Fruit fly (Drosophila melanogaster): ENCODE results near the gene schuy.

The schuy gene

DNA sequence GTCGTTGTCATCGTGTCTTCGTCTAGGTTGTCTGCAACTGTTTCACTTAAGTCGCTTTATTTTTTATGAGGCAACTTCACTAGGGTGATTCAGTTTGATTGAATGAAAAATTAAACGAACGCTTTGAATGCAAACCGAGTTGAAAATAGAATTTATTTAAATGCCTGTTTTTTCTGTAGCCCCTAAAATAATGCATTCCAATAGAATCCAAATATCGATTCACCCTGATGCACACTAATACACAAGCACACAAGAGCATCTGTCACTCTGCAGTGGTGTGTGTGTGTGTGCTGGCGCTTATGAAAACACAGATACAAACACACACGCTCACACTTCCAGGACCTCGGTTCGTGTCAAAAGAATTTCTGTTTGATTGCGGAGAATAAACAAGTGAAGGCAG lies 24.1 kb upstream of the schuy start (continued):
- TF ChIP-seq CG11762 (GFP tag; optimal IDR thresholded peaks at IDR 0.05; ENCODE audit: insufficient read depth) (no peak), Ets96B (tag; optimal IDR thresholded peaks at IDR 0.05) (peak; percentile 51), Hr39 (GFP tag; optimal IDR thresholded peaks at IDR 0.05) (no peak), Sox14 (GFP tag; optimal IDR thresholded peaks at IDR 0.05) (peak; percentile 5), CG6276 (GFP tag; optimal IDR thresholded peaks at IDR 0.05) (no peak), spab (GFP tag; optimal IDR thresholded peaks at IDR 0.05) (peak; percentile 40), CG32006 (GFP tag; optimal IDR thresholded peaks at IDR 0.05) (peak; percentile 25), CG3919 (GFP tag; optimal IDR thresholded peaks at IDR 0.05) (no peak), Hr4 (GFP tag; optimal IDR thresholded peaks at IDR 0.05) (peak; percentile 39), Sox102F (GFP tag; optimal IDR thresholded peaks at IDR 0.05) (peak; percentile 7), CG11902 (GFP tag; optimal IDR thresholded peaks at IDR 0.05) (no peak), CG8119 (GFP tag; IDR thresholded peaks at IDR 0.05) (peak; percentile 44; the same call in 2 of the 3 replicates), CG8632 (GFP tag; optimal IDR thresholded peaks at IDR 0.05) (peak; percentile 28), eg (GFP tag; IDR thresholded peaks at IDR 0.05) (no peak), CG6808 (GFP tag; optimal IDR thresholded peaks at IDR 0.05) (peak; percentile 2), CG11294 (GFP tag; IDR thresholded peaks at IDR 0.05) (no peak), CG15336 (GFP tag; IDR thresholded peaks at IDR 0.05) (no peak), Gug (GFP tag; IDR thresholded peaks at IDR 0.05) (no peak), achi (GFP tag; optimal IDR thresholded peaks at IDR 0.05) (peak; percentile 36), CG16779 (tag; optimal IDR thresholded peaks at IDR 0.05) (peak; percentile 8), ss (GFP tag; optimal IDR thresholded peaks at IDR 0.05) (peak in 1 of 2 experiments; percentile 51), CG34406 (GFP tag; optimal IDR thresholded peaks at IDR 0.05) (no peak), vri (GFP tag; optimal IDR thresholded peaks at IDR 0.05) (no peak)

DNA sequence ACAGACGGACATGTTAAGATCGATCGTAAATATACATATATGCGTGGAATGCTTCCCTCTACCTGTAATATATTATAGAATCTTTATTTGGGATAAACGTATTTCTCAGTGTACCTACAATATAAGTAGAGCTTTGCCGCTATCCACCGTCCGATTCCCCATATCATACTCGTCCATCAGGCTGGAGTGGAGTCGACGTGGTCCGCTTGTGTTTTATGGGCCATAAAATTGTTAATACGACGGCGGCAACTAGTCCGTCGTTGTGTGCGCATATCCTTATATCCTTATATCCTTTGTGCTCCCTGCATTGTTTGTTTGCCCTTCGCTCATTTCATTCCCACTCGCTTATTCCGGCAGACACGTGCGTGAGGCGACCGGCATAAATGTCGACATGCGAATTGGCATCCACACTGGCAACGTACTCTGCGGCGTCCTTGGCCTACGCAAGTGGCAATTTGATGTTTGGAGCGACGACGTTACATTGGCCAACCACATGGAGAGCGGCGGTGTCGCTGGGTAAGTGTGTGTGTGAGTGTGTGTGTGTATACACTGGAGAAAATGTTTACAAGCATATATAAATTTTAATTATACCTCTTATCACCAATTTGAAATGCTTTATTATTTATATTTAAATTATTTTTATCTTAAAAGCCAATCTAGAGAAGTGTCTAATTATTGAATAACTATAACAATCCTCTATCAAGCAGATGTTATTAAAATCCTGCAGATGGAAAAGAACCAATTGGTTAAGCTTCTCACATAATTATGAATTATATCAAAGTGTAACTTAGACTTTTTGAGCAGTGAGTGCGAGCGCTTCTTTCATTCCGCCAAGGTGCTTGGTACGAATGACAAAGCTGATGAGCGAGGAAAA lies 16.9 kb upstream of the schuy start:
- TF ChIP-seq Hr39 (GFP tag; optimal IDR thresholded peaks at IDR 0.05) (no peak), Ets96B (tag; optimal IDR thresholded peaks at IDR 0.05) (no peak), cyc (GFP tag; optimal IDR thresholded peaks at IDR 0.05) (no peak), CG16779 (tag; optimal IDR thresholded peaks at IDR 0.05) (no peak), svp (GFP tag) (peak; percentile 52)

DNA sequence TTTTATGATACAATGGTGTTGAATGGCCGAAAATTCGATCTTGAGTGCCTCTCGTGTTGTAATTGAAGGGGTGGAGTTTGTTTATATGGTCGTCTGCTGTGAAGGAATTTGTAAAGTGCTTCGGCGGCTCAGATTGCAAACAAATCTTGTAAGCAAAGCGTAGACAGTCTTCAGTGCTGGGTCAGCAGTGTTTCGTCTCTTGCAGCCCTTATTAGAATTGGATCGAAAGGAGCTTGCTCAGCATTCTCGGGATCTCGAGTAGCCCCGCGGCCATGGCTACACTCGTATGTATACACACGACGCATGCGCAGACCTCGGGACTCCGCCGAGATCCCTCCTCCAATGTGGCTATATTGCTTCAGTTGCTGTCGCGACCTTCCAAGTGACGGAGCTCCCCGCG lies 7.8 kb upstream of the schuy start:
- TF ChIP-seq CG11294 (GFP tag; IDR thresholded peaks at IDR 0.05) (no peak), Eip75B (GFP tag; optimal IDR thresholded peaks at IDR 0.05) (no peak)

DNA sequence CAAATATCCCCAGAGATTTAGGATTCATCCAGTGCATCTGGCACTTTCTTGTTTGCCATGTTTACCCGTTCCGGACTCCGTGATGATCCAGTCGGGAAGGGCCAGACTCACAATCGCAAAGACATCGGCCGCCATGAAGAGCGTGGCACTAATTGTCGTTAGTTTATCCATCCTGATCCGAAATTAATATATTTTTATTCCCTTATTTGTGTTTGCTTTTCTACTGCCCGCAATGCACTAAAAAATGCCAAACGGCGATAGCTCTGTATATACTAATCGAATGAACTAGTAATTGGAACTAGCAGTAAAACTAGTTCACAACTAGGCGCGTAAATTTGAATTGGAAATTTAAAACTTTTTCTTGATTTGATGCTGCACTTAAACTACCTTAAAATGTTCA lies 6.3 kb upstream of the schuy start, which contains the start of gene CG14182:
Gene CG14182 (minus strand): TSS at position 221 of the 400 bp plus-strand sequence.
- TF ChIP-seq fd59A (GFP tag; optimal IDR thresholded peaks at IDR 0.05) (no peak), fkh (GFP tag; optimal IDR thresholded peaks at IDR 0.05) (peak; percentile 91)

DNA sequence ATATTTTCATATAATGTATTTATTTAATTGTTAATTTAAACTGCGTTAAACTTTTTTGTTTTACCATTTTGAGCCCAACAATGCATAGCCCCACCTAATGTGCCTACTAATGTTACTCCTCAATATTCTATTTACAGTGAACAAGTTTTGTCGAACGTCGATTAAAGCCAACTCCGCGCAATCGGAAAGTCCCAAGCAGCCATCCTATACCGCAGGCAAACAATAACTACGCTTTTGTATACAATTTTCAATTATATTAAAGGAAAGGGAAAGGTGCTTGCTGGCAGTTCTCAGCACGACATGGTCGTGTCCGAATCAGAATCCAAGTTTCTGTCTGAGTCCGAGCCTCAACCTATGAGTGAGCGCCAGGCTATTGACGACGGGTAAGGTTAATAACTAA lies 4.5 kb upstream of the schuy start, which contains the start of gene CG17732:
Gene CG17732 (plus strand): TSS at position 301 of the 400 bp plus-strand sequence.
- no peak for TF ChIP-seq CG6163 (GFP tag; IDR thresholded peaks at IDR 0.05)
- no peak for TF ChIP-seq pdm3 (GFP tag; optimal IDR thresholded peaks at IDR 0.05)
- TF ChIP-seq CG10669 (GFP tag; optimal IDR thresholded peaks at IDR 0.05), result no peak
- TF ChIP-seq topi (GFP tag; optimal IDR thresholded peaks at IDR 0.05), result no peak
- TF ChIP-seq CG8119 (GFP tag; IDR thresholded peaks at IDR 0.05), result no peak
- TF ChIP-seq CG32006 (GFP tag; optimal IDR thresholded peaks at IDR 0.05), result no peak
- no peak for TF ChIP-seq CG6276 (GFP tag; optimal IDR thresholded peaks at IDR 0.05)
- TF ChIP-seq lz (GFP tag; optimal IDR thresholded peaks at IDR 0.05), result no peak
- TF ChIP-seq CG31627 (GFP tag; optimal IDR thresholded peaks at IDR 0.05), result no peak
- TF ChIP-seq CG6854 (GFP tag; optimal IDR thresholded peaks at IDR 0.05), result no peak
- TF ChIP-seq CG6792 (GFP tag; optimal IDR thresholded peaks at IDR 0.05), result no peak
- no peak for TF ChIP-seq acj6 (GFP tag; optimal IDR thresholded peaks at IDR 0.05)
- no peak for TF ChIP-seq spab (GFP tag; optimal IDR thresholded peaks at IDR 0.05)
- no peak for TF ChIP-seq CG3919 (GFP tag; optimal IDR thresholded peaks at IDR 0.05)
- TF ChIP-seq Sox14 (GFP tag; optimal IDR thresholded peaks at IDR 0.05), result no peak
- no peak for TF ChIP-seq cyc (GFP tag; optimal IDR thresholded peaks at IDR 0.05)
- TF ChIP-seq svp (GFP tag), result no peak
